Fruit fly (Drosophila melanogaster) whole organism, embryonic: ENCODE results near the gene Cortactin.

ENCODE experiments used
- Bgb ChIP-seq: fragments of 200-800 bp; sonication (Bioruptor generic); IDR thresholded peaks from 2 replicates; pipeline ENCODE4 v1.3.6; 2022; ENCODE audit warnings: missing biosample characterization, missing genetic modification characterization; ENCODE audit not compliant: partially characterized antibody
- Bteb2 ChIP-seq: fragments of 200-800 bp; sonication (Bioruptor generic); optimal IDR thresholded peaks from 2 replicates; lab custom pipeline; 2016; ENCODE audit warnings: missing biosample characterization, missing genetic modification characterization
- CG11085 ChIP-seq: fragments of 200-800 bp; sonication (Bioruptor generic); IDR thresholded peaks from 2 replicates; pipeline ENCODE4 v1.3.6; 2022; ENCODE audit warnings: missing biosample characterization, missing genetic modification characterization
- CG12299 ChIP-seq: fragments of 200-800 bp; sonication (Bioruptor generic); optimal IDR thresholded peaks from 2 replicates; lab custom pipeline; 2018; ENCODE audit warnings: missing biosample characterization, mild to moderate bottlenecking, missing genetic modification characterization
- CG12769 ChIP-seq: fragments of 200-800 bp; sonication (Bioruptor generic); optimal IDR thresholded peaks from 2 replicates; lab custom pipeline; 2019; ENCODE audit warnings: missing biosample characterization, mild to moderate bottlenecking, missing genetic modification characterization, moderate library complexity
- CG13123 ChIP-seq: fragments of 200-800 bp; sonication (Bioruptor generic); optimal IDR thresholded peaks from 2 replicates; lab custom pipeline; 2016; ENCODE audit warnings: missing biosample characterization, missing genetic modification characterization
- CG15073 ChIP-seq: fragments of 200-800 bp; sonication (Bioruptor generic); optimal IDR thresholded peaks from 2 replicates; lab custom pipeline; 2016; ENCODE audit warnings: missing biosample characterization, missing genetic modification characterization
- CG15514 ChIP-seq: fragments of 200-800 bp; sonication (Bioruptor generic); optimal IDR thresholded peaks from 3 replicates; lab custom pipeline; 2017; ENCODE audit warnings: missing biosample characterization, missing genetic modification characterization, mild to moderate bottlenecking, moderate library complexity, missing genetic modification reagents
- CG17359 ChIP-seq: fragments of 200-800 bp; sonication (Bioruptor generic); optimal IDR thresholded peaks from 3 replicates; lab custom pipeline; 2018; ENCODE audit warnings: missing biosample characterization, mild to moderate bottlenecking, missing genetic modification characterization, moderate library complexity
- CG18011 ChIP-seq: fragments of 200-800 bp; sonication (Bioruptor generic); optimal IDR thresholded peaks from 2 replicates; lab custom pipeline; 2017; ENCODE audit warnings: missing biosample characterization, missing genetic modification characterization, mild to moderate bottlenecking, moderate library complexity, missing genotype
- CG31365 ChIP-seq: fragments of 200-800 bp; sonication (Bioruptor generic); optimal IDR thresholded peaks from 2 replicates; lab custom pipeline; 2018; ENCODE audit warnings: missing biosample characterization, mild to moderate bottlenecking, missing genetic modification characterization
- CG31388 ChIP-seq: fragments of 200-800 bp; sonication (Bioruptor generic); optimal IDR thresholded peaks from 2 replicates; lab custom pipeline; 2016; ENCODE audit warnings: missing biosample characterization, missing genetic modification characterization
- CG32532 ChIP-seq: fragments of 200-800 bp; sonication (Bioruptor generic); IDR thresholded peaks from 2 replicates; pipeline ENCODE4 v1.3.6; 2022; ENCODE audit warnings: missing biosample characterization, missing genetic modification characterization
- CG33213 ChIP-seq: fragments of 200-800 bp; sonication (Bioruptor generic); optimal IDR thresholded peaks from 3 replicates; lab custom pipeline; 2016; ENCODE audit warnings: missing biosample characterization, missing genetic modification characterization
- CG33557 ChIP-seq: fragments of 200-800 bp; sonication (Bioruptor generic); optimal IDR thresholded peaks from 2 replicates; lab custom pipeline; 2019; ENCODE audit warnings: missing biosample characterization, mild to moderate bottlenecking, missing genetic modification characterization, moderate library complexity
- CG3847 ChIP-seq: fragments of 200-800 bp; sonication (Bioruptor generic); IDR thresholded peaks from 2 replicates; pipeline ENCODE4 v1.3.6; 2022; ENCODE audit warnings: missing biosample characterization, missing genetic modification characterization
- CG3995 ChIP-seq: fragments of 200-800 bp; sonication (Bioruptor generic); optimal IDR thresholded peaks from 3 replicates; lab custom pipeline; 2016; ENCODE audit warnings: missing biosample characterization, missing genetic modification characterization
- CG4360 ChIP-seq: fragments of 200-800 bp; sonication (Bioruptor generic); IDR thresholded peaks from 2 replicates; pipeline ENCODE4 v1.3.6; 2022; ENCODE audit warnings: missing biosample characterization, missing genetic modification characterization
- CG5953 ChIP-seq: fragments of 200-800 bp; sonication (Bioruptor generic); IDR thresholded peaks from 2 replicates; pipeline ENCODE4 v1.3.6; 2022; ENCODE audit warnings: missing biosample characterization, missing genetic modification characterization
- CG7271 ChIP-seq: fragments of 200-800 bp; sonication (Bioruptor generic); optimal IDR thresholded peaks from 2 replicates; lab custom pipeline; 2018; ENCODE audit warnings: missing biosample characterization, mild to moderate bottlenecking, missing genetic modification characterization, moderate library complexity
- Chrac-16 ChIP-seq: fragments of 200-800 bp; sonication (Bioruptor generic); optimal IDR thresholded peaks from 3 replicates; lab custom pipeline; 2016; ENCODE audit warnings: missing biosample characterization, missing genetic modification characterization
- D ChIP-seq, 2 experiments: fragments of 200-800 bp in 1 of 2; fragments of >200 bp in 1 of 2; sonication (Bioruptor generic) in 1 of 2; optimal IDR thresholded peaks; 2 replicates in 1 of 2; 3 replicates in 1 of 2; lab custom pipeline; 2017; ENCODE audit warnings: mild to moderate bottlenecking in 1 of 2, missing biosample characterization in 1 of 2, missing genetic modification characterization in 1 of 2, missing genetic modification reagents in 1 of 2
- D19B ChIP-seq: fragments of 200-800 bp; sonication (Bioruptor generic); optimal IDR thresholded peaks from 2 replicates; lab custom pipeline; 2017; ENCODE audit warnings: missing biosample characterization, mild to moderate bottlenecking, missing genetic modification characterization
- E2f1 ChIP-seq: fragments of 200-800 bp; sonication (Bioruptor generic); IDR thresholded peaks from 2 replicates; pipeline ENCODE4 v1.3.6; 2022; ENCODE audit warnings: missing biosample characterization, missing genetic modification characterization
- H15 ChIP-seq: fragments of 200-800 bp; sonication (Bioruptor generic); IDR thresholded peaks from 3 replicates; pipeline ENCODE4 v1.3.6; 2022; ENCODE audit warnings: missing biosample characterization, missing genetic modification characterization
- HmgD ChIP-seq: fragments of 200-800 bp; sonication (Bioruptor generic); optimal IDR thresholded peaks from 3 replicates; lab custom pipeline; 2016; ENCODE audit warnings: missing biosample characterization, missing genetic modification characterization
- Myb ChIP-seq: fragments of 200-800 bp; sonication (Bioruptor generic); optimal IDR thresholded peaks from 2 replicates; lab custom pipeline; 2016; ENCODE audit warnings: missing biosample characterization, missing genetic modification characterization
- Poxn ChIP-seq: fragments of 200-800 bp; sonication (Bioruptor generic); IDR thresholded peaks from 2 replicates; pipeline ENCODE4 v1.3.6; 2022; ENCODE audit warnings: missing biosample characterization, missing genetic modification characterization
- Sin3A ChIP-seq: fragments of >200 bp; optimal IDR thresholded peaks from 2 replicates; lab custom pipeline; 2018
- Ssrp ChIP-seq: fragments of 200-800 bp; sonication (Bioruptor generic); optimal IDR thresholded peaks from 2 replicates; lab custom pipeline; 2018; ENCODE audit warnings: missing biosample characterization, mild to moderate bottlenecking, missing genetic modification characterization, moderate library complexity
- bsh ChIP-seq, 2 experiments: fragments of 200-800 bp; sonication (Bioruptor generic); optimal IDR thresholded peaks; 2 replicates each; lab custom pipeline; 2017 to 2018; ENCODE audit warnings: mild to moderate bottlenecking in 2 of 2, missing biosample characterization in 2 of 2, missing genetic modification characterization in 2 of 2, moderate library complexity in 1 of 2
- chif ChIP-seq, 2 experiments: fragments of 200-800 bp; sonication (Bioruptor generic); optimal IDR thresholded peaks; 3 replicates each; lab custom pipeline; 2016; ENCODE audit warnings: missing biosample characterization in 2 of 2, missing genetic modification characterization in 2 of 2
- chn ChIP-seq: fragments of 200-800 bp; sonication (Bioruptor generic); optimal IDR thresholded peaks from 2 replicates; lab custom pipeline; 2016; ENCODE audit warnings: missing biosample characterization, missing genetic modification characterization
- croc ChIP-seq: fragments of 200-800 bp; sonication (Bioruptor generic); conservative IDR thresholded peaks from 3 replicates; pipeline ENCODE4 v1.3.6; 2022; ENCODE audit warnings: missing biosample characterization, missing genetic modification characterization
- dimm ChIP-seq: fragments of 200-800 bp; sonication (Bioruptor generic); IDR thresholded peaks from 2 replicates; pipeline ENCODE4 v1.3.6; 2022; ENCODE audit warnings: missing biosample characterization, missing genetic modification characterization
- dm ChIP-seq: fragments of 200-800 bp; sonication (Bioruptor generic); optimal IDR thresholded peaks from 3 replicates; lab custom pipeline; 2016; ENCODE audit warnings: missing biosample characterization, missing genetic modification characterization
- fd96Cb ChIP-seq: fragments of 200-800 bp; sonication (Bioruptor generic); optimal IDR thresholded peaks from 2 replicates; lab custom pipeline; 2018; ENCODE audit warnings: missing biosample characterization, mild to moderate bottlenecking, missing genetic modification characterization, moderate library complexity
- gsb ChIP-seq: fragments of 200-800 bp; sonication (Bioruptor generic); IDR thresholded peaks from 2 replicates; pipeline ENCODE4 v1.3.6; 2022; ENCODE audit warnings: missing biosample characterization, missing genetic modification characterization
- gt ChIP-seq: fragments of 200-800 bp; sonication (Bioruptor generic); IDR thresholded peaks from 2 replicates; pipeline ENCODE4 v1.3.6; 2022; ENCODE audit warnings: missing biosample characterization, missing genetic modification characterization
- kah ChIP-seq: fragments of 200-800 bp; sonication (Bioruptor generic); optimal IDR thresholded peaks from 2 replicates; lab custom pipeline; 2018; ENCODE audit warnings: missing biosample characterization, mild to moderate bottlenecking, missing genetic modification characterization
- lab ChIP-seq: fragments of 200-800 bp; sonication (Bioruptor generic); optimal IDR thresholded peaks from 3 replicates; lab custom pipeline; 2017; ENCODE audit warnings: missing biosample characterization, missing genetic modification characterization, mild to moderate bottlenecking, moderate library complexity, missing genetic modification reagents
- mirr ChIP-seq: fragments of 200-800 bp; sonication (Bioruptor generic); optimal IDR thresholded peaks from 3 replicates; lab custom pipeline; 2018; ENCODE audit warnings: missing biosample characterization, mild to moderate bottlenecking, missing genetic modification characterization
- pho ChIP-seq: fragments of 200-800 bp; sonication (Bioruptor generic); optimal IDR thresholded peaks from 2 replicates; lab custom pipeline; 2016; ENCODE audit warnings: missing biosample characterization, missing genetic modification characterization
- sd ChIP-seq: fragments of 200-800 bp; sonication (Bioruptor generic); optimal IDR thresholded peaks from 3 replicates; lab custom pipeline; 2018; ENCODE audit warnings: missing biosample characterization, mild to moderate bottlenecking, missing genetic modification characterization, moderate library complexity
- sr ChIP-seq: fragments of 200-800 bp; sonication (Bioruptor generic); IDR thresholded peaks from 3 replicates; pipeline ENCODE4 v1.3.6; 2022; ENCODE audit warnings: missing biosample characterization, missing genetic modification characterization
- sug ChIP-seq: fragments of 200-800 bp; optimal IDR thresholded peaks from 2 replicates; lab custom pipeline; 2019; ENCODE audit warnings: missing biosample characterization, mild to moderate bottlenecking, missing genetic modification characterization, moderate library complexity
- trem ChIP-seq: fragments of 200-800 bp; optimal IDR thresholded peaks from 3 replicates; lab custom pipeline; 2019; ENCODE audit warnings: missing biosample characterization, mild to moderate bottlenecking, missing genetic modification characterization, moderate library complexity
- unc-4 ChIP-seq: fragments of 200-800 bp; sonication (Bioruptor generic); IDR thresholded peaks from 2 replicates; pipeline ENCODE4 v1.3.6; 2022; ENCODE audit warnings: missing biosample characterization, missing genetic modification characterization; ENCODE audit not compliant: partially characterized antibody
- unpg ChIP-seq: fragments of 200-800 bp; sonication (Bioruptor generic); optimal IDR thresholded peaks from 3 replicates; lab custom pipeline; 2018; ENCODE audit warnings: missing biosample characterization, mild to moderate bottlenecking, missing genetic modification characterization, moderate library complexity

Cortactin gene

dm6 chr3R:21107907-21108591 lies 43.8 kb upstream of the Cortactin start, which contains the start of the genes Sec15 and rtet (continued):
- TF ChIP-seq Bgb (GFP tag; lab: Robert Waterston, UW), result peak; percentile 34
- TF ChIP-seq CG3995, result no peak
- TF ChIP-seq sug, result peak; percentile 54
- TF ChIP-seq chn (GFP tag; lab: Kevin White, UChicago), result peak; percentile 15
- TF ChIP-seq CG15073 (GFP tag; lab: Kevin White, UChicago), result no peak
- peak; percentile 17 for TF ChIP-seq CG18011 (GFP tag; lab: Kevin White, UChicago)
- no peak for TF ChIP-seq CG31365 (tag; lab: Kevin White, UChicago)
- 0 out of 2 replicates have a peak, but pooled peaks have one; percentile 16 for TF ChIP-seq CG5953 (GFP tag; lab: Robert Waterston, UW)
- TF ChIP-seq chif (GFP tag; optimal IDR thresholded peaks at IDR 0.05; lab: Kevin White, UChicago), result peak; percentile 3 to 39
- peak; percentile 47 for TF ChIP-seq mirr (GFP tag; lab: Kevin White, UChicago)
- TF ChIP-seq Chrac-16, result peak; percentile 47
- TF ChIP-seq kah (GFP tag; lab: Kevin White, UChicago), result peak; percentile 98
- peak; percentile 24 for TF ChIP-seq dm
- TF ChIP-seq gsb (GFP tag; lab: Robert Waterston, UW), result peak; percentile 45; the same call in 1 of the 2 replicates
- no peak for TF ChIP-seq CG4360 (GFP tag; lab: Robert Waterston, UW)
- TF ChIP-seq CG7271, result no peak
- no peak for TF ChIP-seq dimm (GFP tag; lab: Robert Waterston, UW)
- TF ChIP-seq E2f1, result peak; percentile 46; the same call in 1 of the 2 replicates
- TF ChIP-seq D19B (GFP tag; lab: Kevin White, UChicago), result no peak
- TF ChIP-seq Myb (GFP tag; lab: Kevin White, UChicago), result peak; percentile 34
- 0 out of 2 replicates have a peak, but pooled peaks have one; percentile 13 for TF ChIP-seq CG11085 (GFP tag; lab: Robert Waterston, UW)
- TF ChIP-seq D (optimal IDR thresholded peaks at IDR 0.05; lab: Kevin White, UChicago), result no peak
- TF ChIP-seq D (GFP tag; optimal IDR thresholded peaks at IDR 0.05; lab: Kevin White, UChicago), result peak; percentile 24
- peak; percentile 68 for TF ChIP-seq unc-4
- peak; percentile 28; the same call in 1 of the 3 replicates for TF ChIP-seq croc (GFP tag; lab: Robert Waterston, UW)
- TF ChIP-seq Bteb2, result peak; percentile 28
- 0 out of 3 replicates have a peak, but pooled peaks have one; percentile 22 for TF ChIP-seq sr (GFP tag; lab: Robert Waterston, UW)
- TF ChIP-seq sd (tag; lab: Kevin White, UChicago), result peak; percentile 92
- TF ChIP-seq gt (GFP tag; lab: Robert Waterston, UW), result no peak
- peak in 1 of 2 experiments; percentile 67 for TF ChIP-seq bsh (GFP tag; optimal IDR thresholded peaks at IDR 0.05; lab: Kevin White, UChicago)
- TF ChIP-seq Poxn (GFP tag; lab: Robert Waterston, UW), result no peak
- peak; percentile 61 for TF ChIP-seq CG15514 (GFP tag; lab: Kevin White, UChicago)
- peak; percentile 49 for TF ChIP-seq fd96Cb
- peak; percentile 47; the same call in 1 of the 3 replicates for TF ChIP-seq H15 (GFP tag; lab: Robert Waterston, UW)
- no peak for TF ChIP-seq CG13123 (GFP tag; lab: Kevin White, UChicago)
- TF ChIP-seq CG17359, result peak; percentile 63
- no peak for TF ChIP-seq lab
- TF ChIP-seq CG33557, result peak; percentile 44
- peak; percentile 67; the same call in 1 of the 2 replicates for TF ChIP-seq CG32532
- TF ChIP-seq Ssrp (tag; lab: Kevin White, UChicago), result peak; percentile 72
- no peak for TF ChIP-seq Sin3A (lab: Kevin White, UChicago)
- TF ChIP-seq pho, result peak; percentile 42
- no peak for TF ChIP-seq CG12769 (tag; lab: Kevin White, UChicago)
- no peak for TF ChIP-seq HmgD (GFP tag; lab: Kevin White, UChicago)
- TF ChIP-seq CG12299 (tag; lab: Kevin White, UChicago), result no peak
- TF ChIP-seq trem, result peak; percentile 48
- TF ChIP-seq CG3847 (GFP tag; lab: Robert Waterston, UW), result peak; percentile 48; the same call in 1 of the 2 replicates
- TF ChIP-seq CG33213 (GFP tag; lab: Kevin White, UChicago), result no peak
- TF ChIP-seq CG31388 (GFP tag; lab: Kevin White, UChicago), result no peak
- TF ChIP-seq unpg (GFP tag; lab: Kevin White, UChicago), result peak; percentile 36
